Worm (Caenorhabditis elegans): ENCODE data around the gene ugt-43.

- no peak for TF ChIP-seq lin-13 (tag; optimal IDR thresholded peaks at IDR 0.05)
- TF ChIP-seq mep-1 (tag; optimal IDR thresholded peaks at IDR 0.05) = no peak
- no peak for TF ChIP-seq elt-1 (tag; optimal IDR thresholded peaks at IDR 0.05; ENCODE audit: borderline replicate concordance, insufficient read depth)
- no peak for TF ChIP-seq pha-4 (tag; optimal IDR thresholded peaks at IDR 0.05)
- no peak for TF ChIP-seq snpc-4 (tag; optimal IDR thresholded peaks at IDR 0.05)
- no peak for TF ChIP-seq ztf-11 (tag; optimal IDR thresholded peaks at IDR 0.05)
- no peak for TF ChIP-seq nhr-76 (tag; optimal IDR thresholded peaks at IDR 0.05)
- no peak for TF ChIP-seq sptf-1 (tag; optimal IDR thresholded peaks at IDR 0.05)
- no peak for TF ChIP-seq lsy-2 (tag; optimal IDR thresholded peaks at IDR 0.05)
- TF ChIP-seq cnd-1 (tag; optimal IDR thresholded peaks at IDR 0.05) = no peak
- TF ChIP-seq ces-1 (GFP tag; optimal IDR thresholded peaks at IDR 0.05) = no peak
- TF ChIP-seq zip-8 (tag; optimal IDR thresholded peaks at IDR 0.05) = no peak
- TF ChIP-seq blmp-1 (tag; optimal IDR thresholded peaks at IDR 0.05) = no peak
Observed at ce11 chrIV:10430507-10430906, 33.9 kb upstream of the ugt-43 start.

Data from whole organism, mixed stage, embryonic.